Worm (Caenorhabditis elegans): ENCODE results near the gene abl-1.

Gene abl-1

DNA sequence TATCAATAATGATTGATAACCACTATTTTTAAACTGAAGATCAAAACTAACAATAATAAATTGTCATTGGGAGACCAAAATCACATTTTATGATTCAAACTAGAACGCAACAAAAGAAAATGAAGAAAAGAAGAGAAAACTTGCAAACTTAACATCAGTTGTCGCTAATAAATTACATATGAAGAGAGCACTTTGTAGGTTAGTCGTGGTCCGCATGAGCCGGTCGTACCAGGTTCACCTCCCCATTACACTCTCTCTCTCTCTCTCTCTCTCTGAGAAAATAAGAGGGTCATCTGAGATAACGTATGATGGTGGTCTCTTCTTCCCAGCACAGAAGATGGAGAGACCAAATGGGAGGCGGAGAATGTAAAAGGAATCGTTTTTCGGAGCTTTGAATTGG, 5.1 kb upstream of the abl-1 start:
- TF ChIP-seq F13H6.1 (tag; optimal IDR thresholded peaks at IDR 0.05): peak; percentile 3
- peak; percentile 5 for TF ChIP-seq nhr-25 (tag; optimal IDR thresholded peaks at IDR 0.05)
- peak; percentile 11 for TF ChIP-seq sma-9 (GFP tag; optimal IDR thresholded peaks at IDR 0.05)
- no peak for TF ChIP-seq sma-9 (tag; optimal IDR thresholded peaks at IDR 0.05)
- TF ChIP-seq lsy-2 (tag; optimal IDR thresholded peaks at IDR 0.05): peak in 1 of 2 experiments; percentile 20
- no peak for TF ChIP-seq Y55F3AM.14 (GFP tag; optimal IDR thresholded peaks at IDR 0.05)
- peak; percentile 3 for TF ChIP-seq mab-5 (tag; optimal IDR thresholded peaks at IDR 0.05)
- no peak for TF ChIP-seq zag-1 (tag; optimal IDR thresholded peaks at IDR 0.05)
- TF ChIP-seq nhr-129 (tag; optimal IDR thresholded peaks at IDR 0.05): peak; percentile 21
- TF ChIP-seq nhr-237 (tag; optimal IDR thresholded peaks at IDR 0.05): no peak

DNA sequence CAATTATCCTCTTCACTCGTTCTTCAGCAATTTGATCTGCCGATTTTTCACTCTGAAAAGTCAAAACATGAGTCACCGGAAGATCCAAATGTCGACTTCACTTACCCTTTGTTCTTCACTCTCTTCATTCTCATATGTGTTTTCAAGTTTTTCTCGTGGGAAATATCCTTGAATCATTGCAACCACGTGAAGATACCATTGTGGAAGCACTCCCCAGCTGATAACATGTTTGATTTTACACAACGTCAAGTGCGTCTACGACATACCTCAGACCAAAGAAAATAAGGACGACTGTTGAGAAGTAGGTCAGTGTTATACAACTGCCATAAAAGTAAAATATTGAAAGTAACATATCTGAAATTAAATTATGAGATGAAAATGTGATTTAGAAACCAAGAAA, 4.4 kb upstream of the abl-1 start, which contains the start of gene M79.2:
Gene M79.2, minus strand, starts transcription at position 354 of the 400 bp plus-strand sequence.
- TF ChIP-seq nhr-129 (tag; optimal IDR thresholded peaks at IDR 0.05): peak; percentile 55
- TF ChIP-seq gmeb-1 (tag; optimal IDR thresholded peaks at IDR 0.05): no peak
- TF ChIP-seq sma-9 (GFP tag; optimal IDR thresholded peaks at IDR 0.05): peak; percentile 45
- no peak for TF ChIP-seq sma-9 (tag; optimal IDR thresholded peaks at IDR 0.05)
- peak; percentile 39 for TF ChIP-seq fos-1 (tag; optimal IDR thresholded peaks at IDR 0.05)

DNA sequence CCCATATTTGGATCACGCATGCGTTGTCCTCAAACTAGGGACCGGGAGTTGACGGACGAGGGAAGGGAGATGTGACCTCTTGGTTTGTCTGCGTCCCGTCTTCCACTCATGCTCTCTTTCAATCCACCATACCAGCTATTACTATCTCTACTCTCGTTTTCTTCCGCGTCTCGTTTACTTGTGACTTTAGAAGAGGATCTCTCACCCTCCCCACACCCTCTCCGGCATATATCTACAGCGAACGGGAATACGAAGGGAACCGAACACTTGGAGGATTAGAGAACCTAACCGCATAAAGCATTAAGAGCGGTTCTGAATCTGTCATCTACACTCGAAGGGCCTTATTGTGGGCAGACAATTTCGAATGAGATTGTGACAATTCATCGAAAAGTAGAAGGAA, 888 bp downstream of the abl-1 start:
- TF ChIP-seq nhr-77 (tag; optimal IDR thresholded peaks at IDR 0.05) (no peak), lin-11 (tag; optimal IDR thresholded peaks at IDR 0.05) (no peak), ama-1 (optimal IDR thresholded peaks at IDR 0.05) (no peak), peb-1 (tag; optimal IDR thresholded peaks at IDR 0.05) (no peak), mab-5 (tag; optimal IDR thresholded peaks at IDR 0.05) (no peak), ceh-82 (tag; optimal IDR thresholded peaks at IDR 0.05) (no peak), ztf-4 (tag; optimal IDR thresholded peaks at IDR 0.05) (no peak), ZK546.5 (tag; optimal IDR thresholded peaks at IDR 0.05) (no peak), nhr-23 (tag; optimal IDR thresholded peaks at IDR 0.05) (no peak), nhr-129 (tag; optimal IDR thresholded peaks at IDR 0.05) (peak; percentile 9), fos-1 (tag; optimal IDR thresholded peaks at IDR 0.05) (no peak), nhr-237 (tag; optimal IDR thresholded peaks at IDR 0.05) (no peak), sma-9 (GFP tag; optimal IDR thresholded peaks at IDR 0.05) (no peak), sma-9 (tag; optimal IDR thresholded peaks at IDR 0.05) (no peak), C34F6.9 (tag; optimal IDR thresholded peaks at IDR 0.05) (peak; percentile 18), lsy-2 (tag; optimal IDR thresholded peaks at IDR 0.05) (no peak), egl-27 (tag; optimal IDR thresholded peaks at IDR 0.05) (no peak), elt-1 (tag; optimal IDR thresholded peaks at IDR 0.05) (no peak), aly-2 (tag; optimal IDR thresholded peaks at IDR 0.05) (no peak)

DNA sequence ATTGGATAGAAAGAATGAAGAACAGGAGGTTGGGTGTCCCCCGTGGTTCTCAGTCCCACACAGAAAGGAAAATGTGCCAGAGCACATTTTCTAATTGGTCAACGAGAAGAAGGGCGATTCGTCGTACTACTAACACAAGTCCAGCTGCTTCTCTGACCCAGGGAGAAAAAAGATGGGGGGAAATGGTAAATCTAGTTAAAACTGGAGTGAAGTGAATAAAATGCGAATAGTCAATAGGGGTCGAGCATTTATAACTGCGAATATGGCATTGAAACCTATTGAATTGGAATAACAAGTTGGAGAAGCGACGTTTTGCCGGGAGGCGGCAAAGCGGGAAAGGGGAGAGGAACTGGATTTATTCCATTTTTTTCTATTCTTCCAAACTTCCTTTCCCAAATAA, 1.4 kb downstream of the abl-1 start:
- TF ChIP-seq R02D3.7 (tag; optimal IDR thresholded peaks at IDR 0.05) (no peak), unc-39 (tag; optimal IDR thresholded peaks at IDR 0.05) (no peak), nhr-10 (tag; optimal IDR thresholded peaks at IDR 0.05) (no peak), ceh-16 (tag; optimal IDR thresholded peaks at IDR 0.05) (no peak), snpc-4 (tag; optimal IDR thresholded peaks at IDR 0.05) (no peak), C34F6.9 (tag; optimal IDR thresholded peaks at IDR 0.05) (no peak), blmp-1 (tag; optimal IDR thresholded peaks at IDR 0.05; ENCODE audit: insufficient read depth) (no peak), ztf-11 (tag; optimal IDR thresholded peaks at IDR 0.05) (no peak), nhr-237 (tag; optimal IDR thresholded peaks at IDR 0.05) (no peak), lin-11 (tag; optimal IDR thresholded peaks at IDR 0.05) (no peak), nhr-21 (tag; optimal IDR thresholded peaks at IDR 0.05) (no peak)

DNA sequence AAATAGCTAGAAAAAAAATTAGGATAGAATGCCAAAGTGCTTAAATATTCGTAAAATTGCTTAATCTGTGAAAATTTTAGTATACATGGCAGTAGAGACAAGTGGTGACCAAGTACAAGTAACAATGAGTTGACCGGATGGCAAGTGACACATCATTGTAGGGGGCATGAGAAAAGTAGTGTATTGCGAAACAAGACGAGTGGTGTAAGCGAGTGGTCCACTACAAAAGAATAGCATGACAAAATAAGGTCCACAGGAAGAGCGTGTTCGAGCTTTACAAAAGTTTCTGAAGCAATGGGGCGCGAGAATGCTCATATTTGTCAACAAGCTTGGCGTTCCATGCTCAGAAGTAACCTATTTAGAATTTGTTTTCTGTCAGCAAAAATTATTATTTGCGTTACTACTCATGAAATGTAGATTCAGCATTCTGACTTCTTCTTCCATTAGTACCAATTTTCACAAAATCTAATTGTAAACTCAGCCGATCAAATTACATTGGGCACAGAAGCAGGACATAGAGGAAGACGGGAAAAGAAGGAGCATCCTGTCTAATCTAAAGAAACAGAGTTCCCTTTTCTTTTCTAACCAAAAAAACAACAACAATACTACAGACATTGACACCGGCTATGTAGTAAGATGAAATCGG, 4.3 kb downstream of the abl-1 start:
- TF ChIP-seq mbf-1 (tag; optimal IDR thresholded peaks at IDR 0.05) (no peak), lin-11 (tag; optimal IDR thresholded peaks at IDR 0.05) (no peak), ZK546.5 (tag; optimal IDR thresholded peaks at IDR 0.05) (no peak), gmeb-1 (tag; optimal IDR thresholded peaks at IDR 0.05) (no peak), ztf-11 (tag; optimal IDR thresholded peaks at IDR 0.05) (no peak), Y55F3AM.14 (GFP tag; optimal IDR thresholded peaks at IDR 0.05) (no peak), dmd-4 (tag; optimal IDR thresholded peaks at IDR 0.05) (no peak), nhr-6 (tag; optimal IDR thresholded peaks at IDR 0.05) (no peak), nhr-10 (tag; optimal IDR thresholded peaks at IDR 0.05) (no peak), unc-55 (GFP tag; optimal IDR thresholded peaks at IDR 0.05) (no peak), nhr-25 (tag; optimal IDR thresholded peaks at IDR 0.05) (no peak), ceh-16 (tag; optimal IDR thresholded peaks at IDR 0.05) (no peak), R02D3.7 (tag; optimal IDR thresholded peaks at IDR 0.05) (no peak), zag-1 (tag; optimal IDR thresholded peaks at IDR 0.05) (no peak), nhr-23 (tag; optimal IDR thresholded peaks at IDR 0.05) (no peak), ceh-82 (tag; optimal IDR thresholded peaks at IDR 0.05) (no peak), lin-39 (tag; optimal IDR thresholded peaks at IDR 0.05) (no peak), ztf-4 (tag; optimal IDR thresholded peaks at IDR 0.05) (no peak), lin-13 (GFP tag; optimal IDR thresholded peaks at IDR 0.05) (no peak)
